Worm (Caenorhabditis elegans): ENCODE measurements around the gene F55G11.1.

Gene F55G11.1

DNA sequence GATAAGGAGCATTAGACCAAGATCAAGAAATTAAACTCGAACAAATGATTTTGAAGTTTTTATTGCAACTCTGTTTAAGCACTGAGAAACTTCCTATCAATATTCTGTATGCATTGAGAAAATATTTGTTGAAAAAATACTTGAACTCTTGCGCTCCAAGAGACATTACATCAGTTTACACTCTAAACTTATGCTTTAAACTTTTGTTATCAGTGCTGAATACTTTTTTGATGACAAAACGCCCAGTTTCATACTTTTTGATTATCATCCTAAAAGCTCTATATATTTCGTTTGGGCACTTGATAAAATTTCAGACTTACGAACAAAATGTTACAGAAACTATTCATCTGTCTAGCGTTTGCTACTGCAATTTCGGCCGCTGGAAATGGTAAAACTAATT lies 29.6 kb upstream of the F55G11.1 start, which contains the start of gene dod-17:
Gene dod-17 (plus strand): TSS at position 323 of the 400 bp plus-strand sequence.
- no peak for TF ChIP-seq npax-4 (tag; optimal IDR thresholded peaks at IDR 0.05)
- TF ChIP-seq dve-1 (tag; optimal IDR thresholded peaks at IDR 0.05), result no peak
- TF ChIP-seq ztf-16 (tag; optimal IDR thresholded peaks at IDR 0.05), result no peak
- no peak for TF ChIP-seq fkh-6 (tag; optimal IDR thresholded peaks at IDR 0.05)
- TF ChIP-seq ref-2 (tag; optimal IDR thresholded peaks at IDR 0.05), result no peak
- no peak for TF ChIP-seq odd-2 (tag; optimal IDR thresholded peaks at IDR 0.05)
- no peak for TF ChIP-seq madf-2 (tag; optimal IDR thresholded peaks at IDR 0.05)
- TF ChIP-seq C08G9.2 (tag; optimal IDR thresholded peaks at IDR 0.05), result no peak
- TF ChIP-seq K02D7.2 (tag; optimal IDR thresholded peaks at IDR 0.05), result no peak
- no peak for TF ChIP-seq unc-86 (tag; optimal IDR thresholded peaks at IDR 0.05)
- TF ChIP-seq hlh-13 (GFP tag; optimal IDR thresholded peaks at IDR 0.05), result no peak
- no peak for TF ChIP-seq ceh-30 (tag; optimal IDR thresholded peaks at IDR 0.05)
- no peak for TF ChIP-seq ttx-3 (tag; optimal IDR thresholded peaks at IDR 0.05)
- no peak for TF ChIP-seq nhr-232 (tag; optimal IDR thresholded peaks at IDR 0.05)
- no peak for TF ChIP-seq hlh-15 (tag; optimal IDR thresholded peaks at IDR 0.05)
- TF ChIP-seq ceh-19 (GFP tag; optimal IDR thresholded peaks at IDR 0.05), result no peak

DNA sequence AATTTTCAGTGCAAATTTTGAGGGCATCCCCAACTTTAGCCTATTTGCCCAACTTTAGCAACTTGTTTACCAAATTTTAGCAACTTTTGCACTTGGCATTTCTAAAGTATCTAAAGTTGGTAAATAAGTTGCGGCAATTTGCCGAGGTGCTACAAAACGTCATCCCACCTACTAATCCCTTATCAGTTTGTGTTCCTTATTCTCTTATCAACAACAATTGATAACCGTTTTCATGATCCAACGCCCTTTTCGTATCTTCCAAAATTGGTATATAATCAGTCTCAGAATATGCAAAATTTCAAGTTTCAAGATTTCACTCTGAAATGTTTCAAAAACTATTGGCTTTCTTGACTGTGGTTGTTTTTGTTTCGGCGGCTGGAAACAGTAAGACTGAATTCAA lies 26.9 kb upstream of the F55G11.1 start, which contains the start of gene F55G11.4:
Gene F55G11.4 (plus strand): TSS at position 289 of the 400 bp plus-strand sequence.
- TF ChIP-seq elt-2 (tag; optimal IDR thresholded peaks at IDR 0.05) (peak; percentile 64), fkh-6 (tag; optimal IDR thresholded peaks at IDR 0.05) (no peak)

DNA sequence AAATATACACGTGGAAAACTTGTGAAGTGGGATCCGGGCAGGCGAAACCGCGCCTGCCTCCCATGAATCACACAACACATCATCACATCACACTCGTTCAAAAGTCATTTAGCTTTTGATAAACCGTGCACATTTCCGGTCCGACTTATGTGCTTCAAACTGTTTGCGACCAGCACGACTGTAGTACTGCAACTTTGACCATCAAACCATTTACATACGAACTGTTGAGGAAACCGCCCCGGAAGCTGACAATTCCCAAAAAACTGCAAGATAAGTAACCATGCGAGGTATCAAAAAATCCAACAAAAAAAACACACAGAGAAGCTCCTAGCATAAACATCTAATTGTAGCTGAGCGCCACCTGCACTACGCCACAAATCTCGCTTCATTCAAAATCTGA lies 26.4 kb upstream of the F55G11.1 start:
- TF ChIP-seq unc-55 (GFP tag; optimal IDR thresholded peaks at IDR 0.05) (no peak), gmeb-2 (tag; optimal IDR thresholded peaks at IDR 0.05) (no peak), elt-4 (tag; optimal IDR thresholded peaks at IDR 0.05) (no peak), hlh-30 (tag; optimal IDR thresholded peaks at IDR 0.05; ENCODE audit: insufficient read depth) (no peak), elt-2 (tag; optimal IDR thresholded peaks at IDR 0.05) (no peak), ceh-34 (tag; optimal IDR thresholded peaks at IDR 0.05) (no peak), npax-4 (tag; optimal IDR thresholded peaks at IDR 0.05) (no peak), ceh-6 (GFP tag; optimal IDR thresholded peaks at IDR 0.05) (no peak), sdc-2 (tag; optimal IDR thresholded peaks at IDR 0.05) (no peak), ceh-14 (tag; optimal IDR thresholded peaks at IDR 0.05) (no peak), ceh-31 (tag; optimal IDR thresholded peaks at IDR 0.05) (no peak), tbx-2 (tag; optimal IDR thresholded peaks at IDR 0.05) (no peak), ceh-18 (tag; optimal IDR thresholded peaks at IDR 0.05) (no peak), Y22D7AL.16 (tag; optimal IDR thresholded peaks at IDR 0.05) (no peak), madf-2 (tag; optimal IDR thresholded peaks at IDR 0.05) (no peak)

DNA sequence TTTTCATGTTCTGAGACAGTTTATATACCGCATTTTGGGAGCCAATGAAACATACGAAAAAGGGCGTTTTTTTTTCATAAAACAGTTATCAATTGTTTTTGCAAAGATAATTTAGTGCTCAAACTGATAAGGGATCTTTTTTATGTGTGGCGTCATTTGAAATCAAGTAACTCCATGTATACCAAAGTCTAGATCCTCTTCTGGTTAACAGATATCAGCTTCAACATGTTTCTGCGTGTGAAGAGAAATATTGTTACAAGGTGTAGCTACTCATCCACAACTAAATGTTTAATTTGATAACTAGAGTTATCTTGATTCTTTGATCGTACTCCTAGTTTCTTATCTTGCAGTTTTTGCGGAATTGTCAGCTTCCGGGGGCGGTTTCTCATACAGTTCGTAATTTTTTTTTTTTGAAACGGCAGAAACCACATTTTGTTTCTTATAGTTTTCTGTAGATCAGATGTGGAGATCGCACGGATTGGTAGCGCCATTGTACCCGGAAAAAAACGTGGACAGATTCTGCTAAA lies 25.7 kb upstream of the F55G11.1 start:
- TF ChIP-seq ama-1 (optimal IDR thresholded peaks at IDR 0.05) (no peak), ceh-14 (tag; optimal IDR thresholded peaks at IDR 0.05) (no peak), elt-2 (tag; optimal IDR thresholded peaks at IDR 0.05) (peak; percentile 77), unc-86 (tag; optimal IDR thresholded peaks at IDR 0.05) (no peak), zip-5 (tag; optimal IDR thresholded peaks at IDR 0.05) (no peak)

DNA sequence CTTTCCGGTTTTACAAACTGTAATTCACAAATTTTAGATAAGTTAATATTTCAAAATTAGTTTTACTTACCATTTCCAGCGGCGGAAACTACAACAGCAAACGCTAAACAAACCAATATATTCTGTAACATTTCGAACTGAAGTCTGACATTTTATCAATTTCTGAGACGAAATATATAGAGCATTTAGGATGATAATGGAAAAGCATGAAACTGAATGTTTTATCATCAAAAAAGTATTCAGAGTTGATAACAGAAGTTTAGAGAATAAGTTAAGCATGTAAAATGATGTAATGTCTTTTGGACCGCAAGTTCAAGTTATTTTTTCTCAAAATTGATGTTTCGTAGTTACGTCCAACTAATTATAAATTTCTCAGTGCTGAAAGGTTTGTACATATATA lies 22.8 kb upstream of the F55G11.1 start, which contains the start of gene F55G11.2:
Gene F55G11.2 (minus strand): TSS at position 149 of the 400 bp plus-strand sequence.
- no peak for TF ChIP-seq hlh-30 (tag; optimal IDR thresholded peaks at IDR 0.05; ENCODE audit: insufficient read depth)
- TF ChIP-seq ama-1 (optimal IDR thresholded peaks at IDR 0.05), result no peak
- no peak for TF ChIP-seq C38D4.7 (GFP tag; optimal IDR thresholded peaks at IDR 0.05)
- no peak for TF ChIP-seq ceh-18 (tag; optimal IDR thresholded peaks at IDR 0.05)
- TF ChIP-seq nfya-1 (tag; optimal IDR thresholded peaks at IDR 0.05), result no peak
- no peak for TF ChIP-seq hlh-8 (tag; optimal IDR thresholded peaks at IDR 0.05)
- no peak for TF ChIP-seq ceh-9 (tag; optimal IDR thresholded peaks at IDR 0.05)
- TF ChIP-seq K09A11.1 (tag; optimal IDR thresholded peaks at IDR 0.05; ENCODE audit: insufficient read depth), result no peak
- no peak for TF ChIP-seq C08G9.2 (tag; optimal IDR thresholded peaks at IDR 0.05)
- TF ChIP-seq ceh-31 (tag; optimal IDR thresholded peaks at IDR 0.05), result no peak

Data from whole organism, late embryonic.